Fruit fly (Drosophila melanogaster) whole organism, embryonic: ENCODE data around the gene CG7164.

Experiments
- Bgb ChIP-seq: fragments of 200-800 bp; sonication (Bioruptor generic); IDR thresholded peaks from 2 replicates; pipeline ENCODE4 v1.3.6; 2022; ENCODE audit warnings: missing biosample characterization, missing genetic modification characterization; ENCODE audit not compliant: partially characterized antibody
- CG10147 ChIP-seq: fragments of 200-800 bp; sonication (Bioruptor generic); optimal IDR thresholded peaks from 2 replicates; lab custom pipeline; 2019; ENCODE audit warnings: missing biosample characterization, mild to moderate bottlenecking, missing genetic modification characterization, moderate library complexity
- CG10274 ChIP-seq: fragments of 200-800 bp; sonication (Bioruptor generic); optimal IDR thresholded peaks from 3 replicates; lab custom pipeline; 2017; ENCODE audit warnings: missing biosample characterization, mild to moderate bottlenecking, missing genetic modification characterization
- CG11247 ChIP-seq: fragments of 200-800 bp; sonication (Bioruptor generic); IDR thresholded peaks from 2 replicates; pipeline ENCODE4 v1.3.6; 2022; ENCODE audit warnings: missing biosample characterization, missing genetic modification characterization
- CG13123 ChIP-seq: fragments of 200-800 bp; sonication (Bioruptor generic); optimal IDR thresholded peaks from 2 replicates; lab custom pipeline; 2016; ENCODE audit warnings: missing biosample characterization, missing genetic modification characterization
- CG14050 ChIP-seq: fragments of 200-800 bp; sonication (Bioruptor generic); IDR thresholded peaks from 3 replicates; pipeline ENCODE4 v1.3.6; 2022; ENCODE audit warnings: missing biosample characterization, missing genetic modification characterization
- CG14965 ChIP-seq: fragments of 200-800 bp; sonication (Bioruptor generic); optimal IDR thresholded peaks from 2 replicates; lab custom pipeline; 2016; ENCODE audit warnings: missing biosample characterization, missing genetic modification characterization, borderline replicate concordance
- CG15601 ChIP-seq: fragments of 200-800 bp; sonication (Bioruptor generic); optimal IDR thresholded peaks from 3 replicates; lab custom pipeline; 2019; ENCODE audit warnings: missing biosample characterization, mild to moderate bottlenecking, missing genetic modification characterization, moderate library complexity
- CG15696 ChIP-seq: fragments of 200-800 bp; sonication (Bioruptor generic); optimal IDR thresholded peaks from 2 replicates; lab custom pipeline; 2019; ENCODE audit warnings: missing biosample characterization, mild to moderate bottlenecking, missing genetic modification characterization, moderate library complexity
- CG16813 ChIP-seq: fragments of 200-800 bp; sonication (Bioruptor generic); IDR thresholded peaks from 3 replicates; pipeline ENCODE4 v1.3.6; 2022; ENCODE audit warnings: missing biosample characterization, missing genetic modification characterization; ENCODE audit not compliant: partially characterized antibody
- CG16815 ChIP-seq: fragments of 200-800 bp; sonication (Bioruptor generic); optimal IDR thresholded peaks from 3 replicates; lab custom pipeline; 2017; ENCODE audit warnings: missing biosample characterization, mild to moderate bottlenecking, missing genetic modification characterization
- CG18764 ChIP-seq: fragments of 200-800 bp; sonication (Bioruptor generic); optimal IDR thresholded peaks from 3 replicates; lab custom pipeline; 2016; ENCODE audit warnings: missing biosample characterization, missing genetic modification characterization
- CG2116 ChIP-seq: fragments of 200-800 bp; sonication (Bioruptor generic); optimal IDR thresholded peaks from 3 replicates; lab custom pipeline; 2018; ENCODE audit warnings: missing biosample characterization, mild to moderate bottlenecking, missing genetic modification characterization
- CG3065 ChIP-seq: fragments of 200-800 bp; sonication (Bioruptor generic); optimal IDR thresholded peaks from 2 replicates; lab custom pipeline; 2016; ENCODE audit warnings: missing biosample characterization, missing genetic modification characterization
- CG4282 ChIP-seq: fragments of 200-800 bp; sonication (Bioruptor generic); optimal IDR thresholded peaks from 2 replicates; lab custom pipeline; 2016; ENCODE audit warnings: missing biosample characterization, missing genetic modification characterization
- CG6689 ChIP-seq: fragments of 200-800 bp; sonication (Bioruptor generic); IDR thresholded peaks from 2 replicates; pipeline ENCODE4 v1.3.6; 2022; ENCODE audit warnings: missing biosample characterization, missing genetic modification characterization
- CG7963 ChIP-seq: fragments of 200-800 bp; sonication (Bioruptor generic); IDR thresholded peaks from 3 replicates; pipeline ENCODE4 v1.3.6; 2022; ENCODE audit warnings: missing biosample characterization, missing genetic modification characterization; ENCODE audit not compliant: partially characterized antibody
- CG8478 ChIP-seq: fragments of >200 bp; optimal IDR thresholded peaks from 2 replicates; lab custom pipeline; 2018
- CkIIα-i1 ChIP-seq: fragments of 200-800 bp; sonication (Bioruptor generic); IDR thresholded peaks from 2 replicates; pipeline ENCODE4 v1.3.6; 2022; ENCODE audit warnings: missing biosample characterization, missing genetic modification characterization
- Dip3 ChIP-seq: fragments of 200-800 bp; sonication (Bioruptor generic); optimal IDR thresholded peaks from 3 replicates; lab custom pipeline; 2016; ENCODE audit warnings: missing biosample characterization, missing genetic modification characterization
- Dp ChIP-seq: fragments of 200-800 bp; sonication (Bioruptor generic); optimal IDR thresholded peaks from 2 replicates; lab custom pipeline; 2018; ENCODE audit warnings: missing biosample characterization, mild to moderate bottlenecking, missing genetic modification characterization, moderate library complexity
- E2f2 ChIP-seq: fragments of 200-800 bp; sonication (Bioruptor generic); IDR thresholded peaks from 2 replicates; pipeline ENCODE4 v1.3.6; 2022; ENCODE audit warnings: missing biosample characterization, missing genetic modification characterization
- GATAe ChIP-seq: fragments of 200-800 bp; sonication (Bioruptor generic); conservative IDR thresholded peaks from 2 replicates; pipeline ENCODE4 v1.3.6; 2022; ENCODE audit warnings: missing biosample characterization, missing genetic modification characterization
- H15 ChIP-seq: fragments of 200-800 bp; sonication (Bioruptor generic); IDR thresholded peaks from 3 replicates; pipeline ENCODE4 v1.3.6; 2022; ENCODE audit warnings: missing biosample characterization, missing genetic modification characterization
- Hsf ChIP-seq: fragments of 200-800 bp; sonication (Bioruptor generic); optimal IDR thresholded peaks from 3 replicates; lab custom pipeline; 2016; ENCODE audit warnings: missing biosample characterization, missing genetic modification characterization
- Neu2 ChIP-seq: fragments of 200-800 bp; sonication (Bioruptor generic); optimal IDR thresholded peaks from 3 replicates; lab custom pipeline; 2016; ENCODE audit warnings: missing biosample characterization, missing genetic modification characterization, borderline replicate concordance
- Oaz ChIP-seq: fragments of 200-800 bp; sonication (Bioruptor generic); IDR thresholded peaks from 2 replicates; pipeline ENCODE4 v1.3.6; 2022; ENCODE audit warnings: missing biosample characterization, missing genetic modification characterization
- Opbp ChIP-seq: fragments of 200-800 bp; sonication (Bioruptor generic); IDR thresholded peaks from 3 replicates; pipeline ENCODE4 v1.3.6; 2022; ENCODE audit warnings: missing biosample characterization, missing genetic modification characterization; ENCODE audit not compliant: partially characterized antibody
- Side ChIP-seq: fragments of 200-800 bp; sonication (Bioruptor generic); optimal IDR thresholded peaks from 2 replicates; lab custom pipeline; 2016; ENCODE audit warnings: missing biosample characterization, missing genetic modification characterization
- Sry-β ChIP-seq: fragments of 200-800 bp; sonication (Bioruptor generic); optimal IDR thresholded peaks from 2 replicates; lab custom pipeline; 2018; ENCODE audit warnings: missing biosample characterization, mild to moderate bottlenecking, missing genetic modification characterization, moderate library complexity
- bab2 ChIP-seq: fragments of 200-800 bp; sonication (Bioruptor generic); optimal IDR thresholded peaks from 2 replicates; lab custom pipeline; 2016; ENCODE audit warnings: missing biosample characterization, missing genetic modification characterization
- btn ChIP-seq: fragments of 200-800 bp; sonication (Bioruptor generic); optimal IDR thresholded peaks from 2 replicates; lab custom pipeline; 2016; ENCODE audit warnings: missing biosample characterization, missing genetic modification characterization
- chif ChIP-seq, 2 experiments: fragments of 200-800 bp; sonication (Bioruptor generic); optimal IDR thresholded peaks; 3 replicates each; lab custom pipeline; 2016; ENCODE audit warnings: missing biosample characterization in 2 of 2, missing genetic modification characterization in 2 of 2
- corto ChIP-seq: fragments of 200-800 bp; sonication (Bioruptor generic); optimal IDR thresholded peaks from 2 replicates; lab custom pipeline; 2016; ENCODE audit warnings: missing biosample characterization, mild to moderate bottlenecking, missing genetic modification characterization, moderate library complexity
- crc ChIP-seq: fragments of 200-800 bp; sonication (Bioruptor generic); optimal IDR thresholded peaks from 2 replicates; lab custom pipeline; 2016; ENCODE audit warnings: missing biosample characterization, missing genetic modification characterization
- crol ChIP-seq: fragments of 200-800 bp; sonication (Bioruptor generic); IDR thresholded peaks from 2 replicates; pipeline ENCODE4 v1.3.6; 2022; ENCODE audit warnings: missing biosample characterization, missing genetic modification characterization
- dmrt99B ChIP-seq: fragments of 200-800 bp; sonication (Bioruptor generic); optimal IDR thresholded peaks from 2 replicates; lab custom pipeline; 2018; ENCODE audit warnings: missing biosample characterization, mild to moderate bottlenecking, missing genetic modification characterization, moderate library complexity
- dysf ChIP-seq: fragments of 200-800 bp; sonication (Bioruptor generic); IDR thresholded peaks from 3 replicates; pipeline ENCODE4 v1.3.6; 2022; ENCODE audit warnings: missing biosample characterization, missing genetic modification characterization
- hkb ChIP-seq, 2 experiments: fragments of 200-800 bp in 1 of 2; fragments of >200 bp in 1 of 2; sonication (Bioruptor generic) in 1 of 2; IDR thresholded peaks in 1 of 2; optimal IDR thresholded peaks in 1 of 2; 2 replicates each; pipeline versions ENCODE4 v1.3.6 to Lab custom; 2017 to 2022; ENCODE audit warnings: missing biosample characterization in 1 of 2, missing genetic modification characterization in 1 of 2
- kni ChIP-seq: fragments of 200-800 bp; sonication (Bioruptor generic); optimal IDR thresholded peaks from 3 replicates; lab custom pipeline; 2017; ENCODE audit warnings: mild to moderate bottlenecking, missing biosample characterization, missing genetic modification reagents, missing genetic modification characterization
- prd ChIP-seq, 3 experiments: fragments of >200 bp in 2 of 3; fragments of 200-800 bp in 1 of 3; sonication (Bioruptor generic) in 1 of 3; optimal IDR thresholded peaks in 2 of 3; IDR thresholded peaks in 1 of 3; 2 replicates in 2 of 3; 3 replicates in 1 of 3; pipeline versions ENCODE4 v1.3.6 to Lab custom; 2017 to 2022; ENCODE audit warnings: missing biosample characterization in 1 of 3, missing genetic modification characterization in 1 of 3
- ro ChIP-seq: fragments of 200-800 bp; sonication (Bioruptor generic); IDR thresholded peaks from 2 replicates; pipeline ENCODE4 v1.3.6; 2022; ENCODE audit warnings: missing biosample characterization, missing genetic modification characterization
- run ChIP-seq: fragments of 200-800 bp; sonication (Bioruptor generic); optimal IDR thresholded peaks from 3 replicates; lab custom pipeline; 2018; ENCODE audit warnings: missing biosample characterization, mild to moderate bottlenecking, missing genetic modification characterization
- sens ChIP-seq: fragments of 200-800 bp; sonication (Bioruptor generic); peaks from one replicate; lab custom pipeline; 2016; ENCODE audit warnings: missing biosample characterization, missing genetic modification characterization
- sima ChIP-seq: fragments of 200-800 bp; sonication (Bioruptor generic); optimal IDR thresholded peaks from 2 replicates; lab custom pipeline; 2016; ENCODE audit warnings: missing biosample characterization, missing genetic modification characterization
- sr ChIP-seq: fragments of 200-800 bp; sonication (Bioruptor generic); IDR thresholded peaks from 3 replicates; pipeline ENCODE4 v1.3.6; 2022; ENCODE audit warnings: missing biosample characterization, missing genetic modification characterization
- tgo ChIP-seq: fragments of 200-800 bp; sonication (Bioruptor generic); IDR thresholded peaks from 3 replicates; pipeline ENCODE4 v1.3.6; 2022; ENCODE audit warnings: missing biosample characterization, missing genetic modification characterization
- tna ChIP-seq: fragments of 200-800 bp; sonication (Bioruptor generic); IDR thresholded peaks from 2 replicates; pipeline ENCODE4 v1.3.6; 2022; ENCODE audit warnings: missing biosample characterization, missing genetic modification characterization; ENCODE audit not compliant: partially characterized antibody
- twi ChIP-seq: fragments of 200-800 bp; optimal IDR thresholded peaks from 2 replicates; lab custom pipeline; 2019; ENCODE audit warnings: missing biosample characterization, mild to moderate bottlenecking, missing genetic modification characterization, moderate library complexity
- usp ChIP-seq: fragments of >200 bp; optimal IDR thresholded peaks from 2 replicates; lab custom pipeline; 2017; ENCODE audit warnings: missing biosample characterization, missing genetic modification characterization
- zf30C ChIP-seq: fragments of 200-800 bp; sonication (Bioruptor generic); optimal IDR thresholded peaks from 3 replicates; lab custom pipeline; 2018; ENCODE audit warnings: missing biosample characterization, mild to moderate bottlenecking, missing genetic modification characterization

Gene CG7164

DNA sequence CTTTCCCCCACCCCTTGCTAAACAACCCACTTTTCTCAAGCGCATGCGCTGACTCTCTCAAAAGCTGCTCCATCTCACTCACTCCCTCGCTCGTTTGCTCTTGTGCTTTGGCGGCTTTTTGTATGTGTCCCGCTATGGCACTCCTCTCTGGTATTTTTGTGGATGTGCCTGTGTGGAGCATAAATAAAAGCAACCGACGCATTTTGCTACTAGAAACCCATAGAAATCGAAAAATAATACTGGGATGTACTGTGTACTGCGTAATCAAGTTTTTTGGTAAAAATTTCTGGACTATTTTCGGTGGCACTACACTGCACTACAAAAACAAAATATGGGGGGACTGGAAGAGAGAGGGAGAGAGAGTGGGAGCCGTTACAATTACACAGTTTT is 28.4 kb downstream of the CG7164 start (continued):
- TF ChIP-seq Side (GFP tag; lab: Kevin White, UChicago) (no peak), H15 (no peak), tna (GFP tag; lab: Robert Waterston, UW) (no peak), sens (GFP tag; lab: Kevin White, UChicago) (peak; percentile 91), dmrt99B (tag; lab: Kevin White, UChicago) (peak; percentile 14), CG8478 (no peak), kni (peak; percentile 86), usp (GFP tag; lab: Kevin White, UChicago) (no peak), ro (GFP tag; lab: Robert Waterston, UW) (no peak), CG11247 (GFP tag; lab: Robert Waterston, UW) (no peak), Hsf (GFP tag; lab: Kevin White, UChicago) (no peak), CG13123 (GFP tag; lab: Kevin White, UChicago) (no peak), Dp (GFP tag; lab: Kevin White, UChicago) (peak; percentile 38), zf30C (no peak), CkIIα-i1 (GFP tag; lab: Robert Waterston, UW) (no peak), CG2116 (GFP tag; lab: Kevin White, UChicago) (no peak), CG15696 (no peak), chif (GFP tag; optimal IDR thresholded peaks at IDR 0.05; lab: Kevin White, UChicago) (no peak), CG6689 (GFP tag; lab: Robert Waterston, UW) (no peak), Dip3 (no peak), Sry-β (GFP tag; lab: Kevin White, UChicago) (no peak), bab2 (no peak), E2f2 (no peak), run (tag; lab: Kevin White, UChicago) (no peak), CG16813 (GFP tag; lab: Robert Waterston, UW) (no peak), CG4282 (GFP tag; lab: Kevin White, UChicago) (no peak), CG15601 (tag; lab: Kevin White, UChicago) (no peak), CG14965 (GFP tag; lab: Kevin White, UChicago) (no peak), CG3065 (no peak), crol (GFP tag; lab: Robert Waterston, UW) (peak; percentile 96), tgo (GFP tag; lab: Robert Waterston, UW) (no peak), Bgb (peak; percentile 61; the same call in 1 of the 2 replicates), GATAe (GFP tag; lab: Robert Waterston, UW) (no peak), twi (tag; lab: Kevin White, UChicago) (no peak), sima (GFP tag; lab: Kevin White, UChicago) (no peak), CG10274 (GFP tag; lab: Kevin White, UChicago) (no peak), crc (GFP tag; lab: Kevin White, UChicago) (no peak), Opbp (GFP tag; lab: Robert Waterston, UW) (peak; percentile 32; the same call in 1 of the 3 replicates), CG14050 (GFP tag; lab: Robert Waterston, UW) (no peak), CG10147 (GFP tag; lab: Kevin White, UChicago) (peak; percentile 4), dysf (GFP tag; lab: Robert Waterston, UW) (no peak; the same call in 2 of the 3 replicates), hkb (optimal IDR thresholded peaks at IDR 0.05; lab: Kevin White, UChicago) (no peak), hkb (GFP tag; IDR thresholded peaks at IDR 0.05; lab: Robert Waterston, UW) (no peak), CG7963 (no peak), Oaz (GFP tag; lab: Robert Waterston, UW) (no peak), Neu2 (GFP tag; lab: Kevin White, UChicago) (no peak), CG18764 (GFP tag; lab: Kevin White, UChicago) (no peak), btn (GFP tag; lab: Kevin White, UChicago) (no peak), CG16815 (no peak), sr (GFP tag; lab: Robert Waterston, UW) (peak; percentile 26; the same call in 1 of the 3 replicates), prd (optimal IDR thresholded peaks at IDR 0.05; lab: Kevin White, UChicago) (no peak), prd (GFP tag; IDR thresholded peaks at IDR 0.05; lab: Robert Waterston, UW) (no peak), corto (no peak)
